Fruit fly (Drosophila melanogaster) whole organism, embryonic: Measurements from ENCODE around the gene CG34117.

Source experiments
- Abd-B ChIP-seq: fragments of 200-800 bp; sonication (Bioruptor generic); optimal IDR thresholded peaks from 2 replicates; lab custom pipeline; 2018; ENCODE audit warnings: missing biosample characterization, mild to moderate bottlenecking, missing genetic modification characterization, moderate library complexity
- Atf6 ChIP-seq: fragments of 200-800 bp; sonication (Bioruptor generic); IDR thresholded peaks from 2 replicates; pipeline ENCODE4 v1.3.6; 2022; ENCODE audit warnings: missing biosample characterization, missing genetic modification characterization
- Bdp1 ChIP-seq: fragments of 200-800 bp; sonication (Bioruptor generic); optimal IDR thresholded peaks from 3 replicates; lab custom pipeline; 2016; ENCODE audit warnings: missing biosample characterization, missing genetic modification characterization
- BtbVII ChIP-seq: fragments of 200-800 bp; sonication (Bioruptor generic); optimal IDR thresholded peaks from 3 replicates; lab custom pipeline; 2017; ENCODE audit warnings: missing biosample characterization, mild to moderate bottlenecking, missing genetic modification characterization
- CG10462 ChIP-seq: fragments of 200-800 bp; sonication (Bioruptor generic); optimal IDR thresholded peaks from 2 replicates; lab custom pipeline; 2016; ENCODE audit warnings: missing biosample characterization, missing genetic modification characterization
- CG10959 ChIP-seq: fragments of 200-800 bp; sonication (Bioruptor generic); IDR thresholded peaks from 2 replicates; pipeline ENCODE4 v1.3.6; 2022; ENCODE audit warnings: missing biosample characterization, missing genetic modification characterization
- CG12155 ChIP-seq: fragments of 200-800 bp; sonication (Bioruptor generic); optimal IDR thresholded peaks from 3 replicates; lab custom pipeline; 2016; ENCODE audit warnings: missing biosample characterization, missing genetic modification characterization
- CG12769 ChIP-seq: fragments of 200-800 bp; sonication (Bioruptor generic); optimal IDR thresholded peaks from 2 replicates; lab custom pipeline; 2019; ENCODE audit warnings: missing biosample characterization, mild to moderate bottlenecking, missing genetic modification characterization, moderate library complexity
- CG14050 ChIP-seq: fragments of 200-800 bp; sonication (Bioruptor generic); IDR thresholded peaks from 3 replicates; pipeline ENCODE4 v1.3.6; 2022; ENCODE audit warnings: missing biosample characterization, missing genetic modification characterization
- CG15269 ChIP-seq: fragments of 200-800 bp; sonication (Bioruptor generic); optimal IDR thresholded peaks from 2 replicates; lab custom pipeline; 2018; ENCODE audit warnings: missing biosample characterization, mild to moderate bottlenecking, missing genetic modification characterization, moderate library complexity
- CG1603 ChIP-seq: fragments of 200-800 bp; sonication (Bioruptor generic); optimal IDR thresholded peaks from 2 replicates; lab custom pipeline; 2019; ENCODE audit warnings: missing biosample characterization, mild to moderate bottlenecking, missing genetic modification characterization, moderate library complexity
- CG16813 ChIP-seq: fragments of 200-800 bp; sonication (Bioruptor generic); IDR thresholded peaks from 3 replicates; pipeline ENCODE4 v1.3.6; 2022; ENCODE audit warnings: missing biosample characterization, missing genetic modification characterization; ENCODE audit not compliant: partially characterized antibody
- CG16815 ChIP-seq: fragments of 200-800 bp; sonication (Bioruptor generic); optimal IDR thresholded peaks from 3 replicates; lab custom pipeline; 2017; ENCODE audit warnings: missing biosample characterization, mild to moderate bottlenecking, missing genetic modification characterization
- CG3407 ChIP-seq: fragments of 200-800 bp; sonication (Bioruptor generic); optimal IDR thresholded peaks from 2 replicates; lab custom pipeline; 2018; ENCODE audit warnings: missing biosample characterization, mild to moderate bottlenecking, missing genetic modification characterization
- CG34376 ChIP-seq: fragments of 200-800 bp; sonication (Bioruptor generic); optimal IDR thresholded peaks from 2 replicates; lab custom pipeline; 2018; ENCODE audit warnings: missing biosample characterization, mild to moderate bottlenecking, missing genetic modification characterization
- CG6175 ChIP-seq: fragments of 200-800 bp; sonication (Bioruptor generic); IDR thresholded peaks from 3 replicates; pipeline ENCODE4 v1.3.6; 2022; ENCODE audit warnings: missing biosample characterization, missing genetic modification characterization
- CG7786 ChIP-seq: fragments of 200-800 bp; sonication (Bioruptor generic); optimal IDR thresholded peaks from 2 replicates; lab custom pipeline; 2016; ENCODE audit warnings: missing biosample characterization, missing genetic modification characterization
- CG7928 ChIP-seq: fragments of 200-800 bp; sonication (Bioruptor generic); optimal IDR thresholded peaks from 2 replicates; lab custom pipeline; 2017; ENCODE audit warnings: missing biosample characterization, mild to moderate bottlenecking, missing genetic modification characterization
- CG7987 ChIP-seq: fragments of 200-800 bp; sonication (Bioruptor generic); optimal IDR thresholded peaks from 2 replicates; lab custom pipeline; 2018; ENCODE audit warnings: missing biosample characterization, mild to moderate bottlenecking, missing genetic modification characterization, moderate library complexity
- CG8765 ChIP-seq: fragments of 200-800 bp; sonication (Bioruptor generic); IDR thresholded peaks from 2 replicates; pipeline ENCODE4 v1.3.6; 2022; ENCODE audit warnings: missing biosample characterization, missing genetic modification characterization
- CG9727 ChIP-seq: fragments of 200-800 bp; sonication (Bioruptor generic); optimal IDR thresholded peaks from 3 replicates; lab custom pipeline; 2017; ENCODE audit warnings: missing biosample characterization, mild to moderate bottlenecking, missing genetic modification characterization
- Fer3 ChIP-seq: fragments of 200-800 bp; sonication (Bioruptor generic); optimal IDR thresholded peaks from 2 replicates; lab custom pipeline; 2018; ENCODE audit warnings: missing biosample characterization, mild to moderate bottlenecking, missing genetic modification characterization, moderate library complexity
- Hr3 ChIP-seq: fragments of 200-800 bp; sonication (Bioruptor generic); optimal IDR thresholded peaks from 3 replicates; lab custom pipeline; 2016; ENCODE audit warnings: missing biosample characterization, missing genetic modification characterization
- Hr51 ChIP-seq, 2 experiments: fragments of 200-800 bp; sonication (Bioruptor generic); optimal IDR thresholded peaks; 2 replicates in 1 of 2; 3 replicates in 1 of 2; lab custom pipeline; 2016 to 2018; ENCODE audit warnings: missing biosample characterization in 2 of 2, missing genetic modification characterization in 2 of 2, mild to moderate bottlenecking in 1 of 2, moderate library complexity in 1 of 2
- NFAT ChIP-seq: fragments of 200-800 bp; sonication (Bioruptor generic); IDR thresholded peaks from 2 replicates; pipeline ENCODE4 v1.3.6; 2022; ENCODE audit warnings: missing biosample characterization, missing genetic modification characterization
- Oaz ChIP-seq: fragments of 200-800 bp; sonication (Bioruptor generic); IDR thresholded peaks from 2 replicates; pipeline ENCODE4 v1.3.6; 2022; ENCODE audit warnings: missing biosample characterization, missing genetic modification characterization
- Sox100B ChIP-seq: fragments of 200-800 bp; sonication (Bioruptor generic); optimal IDR thresholded peaks from 3 replicates; lab custom pipeline; 2018; ENCODE audit warnings: missing biosample characterization, mild to moderate bottlenecking, missing genetic modification characterization
- Ssrp ChIP-seq: fragments of 200-800 bp; sonication (Bioruptor generic); optimal IDR thresholded peaks from 2 replicates; lab custom pipeline; 2018; ENCODE audit warnings: missing biosample characterization, mild to moderate bottlenecking, missing genetic modification characterization, moderate library complexity
- YL-1 ChIP-seq: fragments of 200-800 bp; sonication (Bioruptor generic); optimal IDR thresholded peaks from 3 replicates; lab custom pipeline; 2017; ENCODE audit warnings: missing biosample characterization, mild to moderate bottlenecking, missing genetic modification characterization
- btn ChIP-seq: fragments of 200-800 bp; sonication (Bioruptor generic); optimal IDR thresholded peaks from 2 replicates; lab custom pipeline; 2016; ENCODE audit warnings: missing biosample characterization, missing genetic modification characterization
- esg ChIP-seq: fragments of 200-800 bp; sonication (Bioruptor generic); conservative IDR thresholded peaks from 2 replicates; pipeline ENCODE4 v1.3.6; 2022; ENCODE audit warnings: missing biosample characterization, missing genetic modification characterization
- fd96Cb ChIP-seq: fragments of 200-800 bp; sonication (Bioruptor generic); optimal IDR thresholded peaks from 2 replicates; lab custom pipeline; 2018; ENCODE audit warnings: missing biosample characterization, mild to moderate bottlenecking, missing genetic modification characterization, moderate library complexity
- gro ChIP-seq: fragments of 200-800 bp; sonication (Bioruptor generic); optimal IDR thresholded peaks from 2 replicates; lab custom pipeline; 2016; ENCODE audit warnings: missing biosample characterization, missing genetic modification characterization
- lab ChIP-seq: fragments of 200-800 bp; sonication (Bioruptor generic); optimal IDR thresholded peaks from 3 replicates; lab custom pipeline; 2017; ENCODE audit warnings: missing biosample characterization, missing genetic modification characterization, mild to moderate bottlenecking, moderate library complexity, missing genetic modification reagents
- lilli ChIP-seq: fragments of 200-800 bp; sonication (Bioruptor generic); optimal IDR thresholded peaks from 3 replicates; lab custom pipeline; 2016; ENCODE audit warnings: missing biosample characterization, missing genetic modification characterization
- lmd ChIP-seq: fragments of 200-800 bp; sonication (Bioruptor generic); IDR thresholded peaks from 2 replicates; pipeline ENCODE4 v1.3.6; 2022; ENCODE audit warnings: missing biosample characterization, missing genetic modification characterization
- mirr ChIP-seq: fragments of 200-800 bp; sonication (Bioruptor generic); optimal IDR thresholded peaks from 3 replicates; lab custom pipeline; 2018; ENCODE audit warnings: missing biosample characterization, mild to moderate bottlenecking, missing genetic modification characterization
- pb ChIP-seq: fragments of 200-800 bp; sonication (Bioruptor generic); optimal IDR thresholded peaks from 3 replicates; lab custom pipeline; 2016; ENCODE audit warnings: missing biosample characterization, missing genetic modification characterization
- pho ChIP-seq: fragments of 200-800 bp; sonication (Bioruptor generic); optimal IDR thresholded peaks from 2 replicates; lab custom pipeline; 2016; ENCODE audit warnings: missing biosample characterization, missing genetic modification characterization
- scrt ChIP-seq: fragments of 200-800 bp; sonication (Bioruptor generic); optimal IDR thresholded peaks from 2 replicates; lab custom pipeline; 2018; ENCODE audit warnings: missing biosample characterization, mild to moderate bottlenecking, missing genetic modification characterization, moderate library complexity
- slbo ChIP-seq: fragments of 200-800 bp; sonication (Bioruptor generic); IDR thresholded peaks from 2 replicates; pipeline ENCODE4 v1.3.6; 2022; ENCODE audit warnings: missing biosample characterization, missing genetic modification characterization
- stc ChIP-seq: fragments of 200-800 bp; sonication (Bioruptor generic); IDR thresholded peaks from 2 replicates; pipeline ENCODE4 v1.3.6; 2022; ENCODE audit warnings: missing biosample characterization, missing genetic modification characterization
- zen ChIP-seq: fragments of 200-800 bp; sonication (Bioruptor generic); optimal IDR thresholded peaks from 3 replicates; lab custom pipeline; 2018; ENCODE audit warnings: missing biosample characterization, mild to moderate bottlenecking, missing genetic modification characterization, moderate library complexity

Gene CG34117

dm6 chr3R:9351415-9352379 is 48.2 kb downstream of the CG34117 start (continued):
- TF ChIP-seq YL-1 (no peak), lab (peak; percentile 88), gro (GFP tag; lab: Kevin White, UChicago) (peak; percentile 75), zen (tag; lab: Kevin White, UChicago) (no peak), CG12155 (GFP tag; lab: Kevin White, UChicago) (peak; percentile 69), btn (GFP tag; lab: Kevin White, UChicago) (no peak), esg (GFP tag; lab: Robert Waterston, UW) (no peak), pb (peak; percentile 43), CG7786 (GFP tag; lab: Kevin White, UChicago) (peak; percentile 59), CG16815 (peak; percentile 27), Ssrp (tag; lab: Kevin White, UChicago) (peak; percentile 20), CG7987 (GFP tag; lab: Kevin White, UChicago) (peak; percentile 89), mirr (peak; percentile 81), CG12769 (tag; lab: Kevin White, UChicago) (peak; percentile 71), slbo (GFP tag; lab: Robert Waterston, UW) (no peak), fd96Cb (tag; lab: Kevin White, UChicago) (peak; percentile 43), CG10462 (GFP tag; lab: Kevin White, UChicago) (peak; percentile 18), Oaz (GFP tag; lab: Robert Waterston, UW) (no peak), CG3407 (GFP tag; lab: Kevin White, UChicago) (no peak), Abd-B (peak; percentile 32), Hr3 (peak; percentile 26), CG15269 (tag; lab: Kevin White, UChicago) (peak; percentile 73), Bdp1 (GFP tag; lab: Kevin White, UChicago) (peak; percentile 43), CG9727 (GFP tag; lab: Kevin White, UChicago) (peak; percentile 75), CG6175 (GFP tag; lab: Robert Waterston, UW) (no peak), Sox100B (peak; percentile 28), stc (GFP tag; lab: Robert Waterston, UW) (no peak), BtbVII (GFP tag; lab: Kevin White, UChicago) (peak; percentile 82), CG1603 (tag; lab: Kevin White, UChicago) (peak; percentile 19), Atf6 (GFP tag; lab: Robert Waterston, UW) (no peak), NFAT (GFP tag; lab: Robert Waterston, UW) (no peak), CG10959 (GFP tag; lab: Robert Waterston, UW) (no peak), Hr51 (GFP tag; optimal IDR thresholded peaks at IDR 0.05; lab: Kevin White, UChicago) (peak; percentile 20 to 83), pho (GFP tag; lab: Kevin White, UChicago) (peak; percentile 82), CG16813 (GFP tag; lab: Robert Waterston, UW) (no peak), scrt (peak; percentile 61), CG14050 (no peak), CG7928 (peak; percentile 54), lmd (no peak), CG34376 (GFP tag; lab: Kevin White, UChicago) (peak; percentile 66), lilli (GFP tag; lab: Kevin White, UChicago) (peak; percentile 77), Fer3 (peak; percentile 51), CG8765 (GFP tag; lab: Robert Waterston, UW) (no peak)
- TF ChIP-seq, all 482 proteins: peak for 202
